Worm (Caenorhabditis elegans) whole organism, L3 larva: Measurements from ENCODE around the gene chil-22.

Experiments used
- ama-1 ChIP-seq: fragments of 150-350 bp; optimal IDR thresholded peaks from 2 replicates; lab custom pipeline; 2018
- ceh-28 ChIP-seq: fragments of 150-350 bp; optimal IDR thresholded peaks from 2 replicates; lab custom pipeline; 2014; ENCODE audit warnings: missing biosample characterization, missing genetic modification reagents, missing genetic modification characterization
- jun-1 ChIP-seq: fragments of 150-350 bp; optimal IDR thresholded peaks from 2 replicates; lab custom pipeline; 2014; ENCODE audit warnings: missing biosample characterization, missing genetic modification reagents, missing genetic modification characterization
- lin-15B ChIP-seq: fragments of 150-350 bp; optimal IDR thresholded peaks from 2 replicates; lab custom pipeline; 2014; ENCODE audit warnings: missing biosample characterization, missing genetic modification characterization
- lin-39 ChIP-seq: fragments of 150-350 bp; optimal IDR thresholded peaks from 2 replicates; lab custom pipeline; 2018; ENCODE audit warnings: missing biosample characterization, missing genetic modification reagents, missing genetic modification characterization
- nhr-11 ChIP-seq: fragments of 150-350 bp; optimal IDR thresholded peaks from 2 replicates; lab custom pipeline; 2014; ENCODE audit warnings: missing biosample characterization, missing genetic modification characterization
- nhr-12 ChIP-seq: fragments of 150-350 bp; optimal IDR thresholded peaks from 2 replicates; lab custom pipeline; 2014; ENCODE audit warnings: missing biosample characterization, missing genetic modification characterization
- nhr-23 ChIP-seq: fragments of 150-350 bp; optimal IDR thresholded peaks from 2 replicates; lab custom pipeline; 2014; ENCODE audit warnings: missing biosample characterization, missing genetic modification reagents, missing genetic modification characterization
- nhr-237 ChIP-seq: fragments of 150-350 bp; optimal IDR thresholded peaks from 2 replicates; lab custom pipeline; 2014; ENCODE audit warnings: missing biosample characterization, missing genetic modification characterization
- nhr-28 ChIP-seq: fragments of 150-350 bp; optimal IDR thresholded peaks from 2 replicates; lab custom pipeline; 2014; ENCODE audit warnings: missing biosample characterization, missing genetic modification characterization
- nhr-76 ChIP-seq: fragments of 150-350 bp; sonication (generic microtip); optimal IDR thresholded peaks from 5 replicates; lab custom pipeline; 2014; ENCODE audit warnings: missing biosample characterization, missing genetic modification characterization
- ztf-4 ChIP-seq: fragments of 150-350 bp; optimal IDR thresholded peaks from 2 replicates; lab custom pipeline; 2014; ENCODE audit warnings: missing biosample characterization, missing genetic modification characterization

DNA sequence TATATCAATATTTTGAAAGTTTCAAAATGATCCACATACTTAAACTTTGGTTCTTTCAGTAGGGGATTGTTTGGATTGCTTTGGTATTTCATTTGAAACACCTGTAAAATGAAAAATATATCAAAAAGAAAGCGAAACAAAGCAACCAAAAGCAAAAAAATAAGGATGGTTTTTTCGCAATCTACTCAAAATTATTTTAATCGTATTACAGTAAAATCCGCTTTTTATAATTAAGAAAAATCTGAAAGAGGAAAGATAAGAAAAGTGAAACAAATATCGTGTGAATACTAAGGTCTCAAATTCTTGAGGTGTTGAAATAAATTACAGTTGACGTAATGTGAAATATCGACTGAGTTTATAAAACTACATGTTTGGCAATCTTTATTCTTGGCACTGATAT is at the start of gene chil-22:
- TF ChIP-seq nhr-11 (tag; lab: Kevin White, UChicago) (no peak), ceh-28 (tag; lab: Kevin White, UChicago) (no peak), nhr-237 (tag; lab: Kevin White, UChicago) (no peak), lin-39 (tag; lab: Kevin White, UChicago) (no peak), nhr-23 (tag; lab: Kevin White, UChicago) (no peak), jun-1 (tag; lab: Kevin White, UChicago) (no peak), nhr-76 (tag; lab: Kevin White, UChicago) (no peak), ztf-4 (tag; lab: Kevin White, UChicago) (no peak), lin-15B (tag; lab: Kevin White, UChicago) (no peak), nhr-28 (tag; lab: Kevin White, UChicago) (no peak), ama-1 (lab: Kevin White, UChicago) (no peak), nhr-12 (tag; lab: Kevin White, UChicago) (no peak)
